Worm (Caenorhabditis elegans) whole organism, mixed stage, embryonic: ENCODE measurements around the gene mec-4.

Experiments used
- M03D4.4 ChIP-seq: sonication (generic microtip); optimal IDR thresholded peaks from 2 replicates; lab custom pipeline; 2017; ENCODE audit warnings: mild to moderate bottlenecking, missing genetic modification characterization, missing compliant biosample characterization
- blmp-1 ChIP-seq: fragments of 150-350 bp; optimal IDR thresholded peaks from 2 replicates; lab custom pipeline; 2014; ENCODE audit warnings: missing biosample characterization, missing genetic modification characterization
- ceh-39 ChIP-seq: fragments of 150-350 bp; optimal IDR thresholded peaks from 2 replicates; lab custom pipeline; 2014; ENCODE audit warnings: missing biosample characterization, missing genetic modification characterization
- ceh-43 ChIP-seq: fragments of 200-800 bp; sonication (Bioruptor generic); optimal IDR thresholded peaks from 2 replicates; lab custom pipeline; 2018; ENCODE audit warnings: mild to moderate bottlenecking, missing genetic modification characterization, moderate library complexity, missing compliant biosample characterization
- ceh-83 ChIP-seq: fragments of 200-800 bp; sonication (Bioruptor generic); optimal IDR thresholded peaks from 2 replicates; lab custom pipeline; 2018; ENCODE audit warnings: mild to moderate bottlenecking, missing genetic modification characterization, missing compliant biosample characterization
- ces-1 ChIP-seq: fragments of 150-350 bp; optimal IDR thresholded peaks from 2 replicates; lab custom pipeline; 2014; ENCODE audit warnings: missing biosample characterization, missing genetic modification reagents, missing genetic modification characterization
- cnd-1 ChIP-seq: fragments of 200-800 bp; sonication (Bioruptor generic); optimal IDR thresholded peaks from 2 replicates; lab custom pipeline; 2018; ENCODE audit warnings: mild to moderate bottlenecking, missing genetic modification characterization, missing compliant biosample characterization
- drap-1 ChIP-seq: fragments of 200-800 bp; sonication (Bioruptor generic); optimal IDR thresholded peaks from 3 replicates; lab custom pipeline; 2018; ENCODE audit warnings: mild to moderate bottlenecking, missing genetic modification characterization, missing compliant biosample characterization
- elt-1 ChIP-seq: sonication (generic microtip); optimal IDR thresholded peaks from 2 replicates; lab custom pipeline; 2017; ENCODE audit warnings: missing genetic modification characterization, mild to moderate bottlenecking, missing compliant biosample characterization, antibody characterized with exemption, moderate library complexity, borderline replicate concordance; ENCODE audit not compliant: insufficient read depth
- elt-3 ChIP-seq: fragments of 150-350 bp; optimal IDR thresholded peaks from 2 replicates; lab custom pipeline; 2014; ENCODE audit warnings: missing biosample characterization, missing genetic modification characterization
- flh-1 ChIP-seq: fragments of 200-800 bp; sonication (Bioruptor generic); optimal IDR thresholded peaks from 2 replicates; lab custom pipeline; 2018; ENCODE audit warnings: mild to moderate bottlenecking, missing genetic modification characterization, moderate library complexity, missing compliant biosample characterization
- ham-2 ChIP-seq: fragments of 200-800 bp; sonication (Bioruptor generic); optimal IDR thresholded peaks from 2 replicates; lab custom pipeline; 2018; ENCODE audit warnings: mild to moderate bottlenecking, missing genetic modification characterization, missing compliant biosample characterization
- hlh-1 ChIP-seq: fragments of 150-350 bp; optimal IDR thresholded peaks from 2 replicates; lab custom pipeline; 2014; ENCODE audit warnings: missing biosample characterization, missing genetic modification reagents, missing genetic modification characterization
- lin-13 ChIP-seq: fragments of 150-350 bp; optimal IDR thresholded peaks from 2 replicates; lab custom pipeline; 2014; ENCODE audit warnings: missing biosample characterization, missing genetic modification characterization
- lin-32 ChIP-seq: fragments of 200-800 bp; sonication (Bioruptor generic); optimal IDR thresholded peaks from 2 replicates; lab custom pipeline; 2018; ENCODE audit warnings: mild to moderate bottlenecking, missing genetic modification characterization, missing compliant biosample characterization
- lsy-2 ChIP-seq: fragments of 150-350 bp; optimal IDR thresholded peaks from 2 replicates; lab custom pipeline; 2014; ENCODE audit warnings: missing biosample characterization, missing genetic modification characterization
- mab-5 ChIP-seq: fragments of 150-350 bp; optimal IDR thresholded peaks from 2 replicates; lab custom pipeline; 2014; ENCODE audit warnings: missing biosample characterization, missing genetic modification characterization
- mep-1 ChIP-seq: fragments of 150-350 bp; optimal IDR thresholded peaks from 2 replicates; lab custom pipeline; 2017; ENCODE audit warnings: missing biosample characterization, missing genetic modification reagents, missing genetic modification characterization, inconsistent platforms
- nhr-12 ChIP-seq: fragments of 150-350 bp; optimal IDR thresholded peaks from 2 replicates; lab custom pipeline; 2014; ENCODE audit warnings: missing biosample characterization, missing genetic modification characterization
- nhr-2 ChIP-seq: fragments of 150-350 bp; optimal IDR thresholded peaks from 2 replicates; lab custom pipeline; 2014; ENCODE audit warnings: missing biosample characterization, missing genetic modification characterization
- nhr-237 ChIP-seq: fragments of 150-350 bp; optimal IDR thresholded peaks from 2 replicates; lab custom pipeline; 2014; ENCODE audit warnings: missing biosample characterization, missing genetic modification characterization
- nhr-28 ChIP-seq: fragments of 150-350 bp; optimal IDR thresholded peaks from 2 replicates; lab custom pipeline; 2014; ENCODE audit warnings: missing biosample characterization, missing genetic modification characterization
- nhr-76 ChIP-seq: sonication (generic microtip); optimal IDR thresholded peaks from 2 replicates; lab custom pipeline; 2017; ENCODE audit warnings: missing biosample characterization, missing genetic modification characterization
- pha-4 ChIP-seq: fragments of 150-350 bp; optimal IDR thresholded peaks from 2 replicates; lab custom pipeline; 2018; ENCODE audit warnings: missing biosample characterization, missing genetic modification reagents, missing genetic modification characterization
- sem-2 ChIP-seq: fragments of 200-800 bp; sonication (Bioruptor generic); optimal IDR thresholded peaks from 2 replicates; lab custom pipeline; 2018; ENCODE audit warnings: mild to moderate bottlenecking, missing genetic modification characterization, missing compliant biosample characterization
- snpc-4 ChIP-seq: fragments of 150-350 bp; optimal IDR thresholded peaks from 2 replicates; lab custom pipeline; 2014; ENCODE audit warnings: missing biosample characterization, missing genetic modification characterization
- sptf-1 ChIP-seq: sonication (generic microtip); optimal IDR thresholded peaks from 2 replicates; lab custom pipeline; 2017; ENCODE audit warnings: mild to moderate bottlenecking, missing genetic modification characterization, moderate library complexity, missing compliant biosample characterization
- tbx-8 ChIP-seq: fragments of 200-800 bp; sonication (Bioruptor generic); optimal IDR thresholded peaks from 2 replicates; lab custom pipeline; 2018; ENCODE audit warnings: mild to moderate bottlenecking, missing genetic modification characterization, moderate library complexity, missing compliant biosample characterization
- unc-120 ChIP-seq: sonication (generic microtip); optimal IDR thresholded peaks from 2 replicates; lab custom pipeline; 2017; ENCODE audit warnings: missing genetic modification characterization, missing compliant biosample characterization; ENCODE audit not compliant: poor library complexity, severe bottlenecking
- unc-62 ChIP-seq: fragments of 150-350 bp; optimal IDR thresholded peaks from 2 replicates; lab custom pipeline; 2014; ENCODE audit warnings: missing biosample characterization, missing genetic modification reagents, missing genetic modification characterization
- zip-8 ChIP-seq: fragments of 150-350 bp; optimal IDR thresholded peaks from 2 replicates; lab custom pipeline; 2014; ENCODE audit warnings: missing biosample characterization, missing genetic modification characterization
- ztf-11 ChIP-seq: fragments of 150-350 bp; optimal IDR thresholded peaks from 2 replicates; lab custom pipeline; 2014; ENCODE audit warnings: missing biosample characterization, missing genetic modification characterization

Gene mec-4

ce11 chrX:16798621-16799020, 8.3 kb downstream of the mec-4 start:
- no peak for TF ChIP-seq nhr-28 (tag; lab: Kevin White, UChicago)
- TF ChIP-seq ces-1 (GFP tag; lab: Kevin White, UChicago): no peak
- no peak for TF ChIP-seq nhr-12 (tag; lab: Kevin White, UChicago)
- no peak for TF ChIP-seq ham-2
- TF ChIP-seq ztf-11 (tag; lab: Kevin White, UChicago): no peak
- no peak for TF ChIP-seq cnd-1
- no peak for TF ChIP-seq ceh-43 (GFP tag; lab: Kevin White, UChicago)
- TF ChIP-seq lin-13 (tag; lab: Kevin White, UChicago): no peak
- TF ChIP-seq ceh-83: no peak
- TF ChIP-seq nhr-76: no peak
- no peak for TF ChIP-seq lin-32 (GFP tag; lab: Kevin White, UChicago)
- TF ChIP-seq hlh-1 (tag; lab: Kevin White, UChicago): no peak
- no peak for TF ChIP-seq tbx-8
- no peak for TF ChIP-seq mep-1 (tag; lab: Kevin White, UChicago)
- no peak for TF ChIP-seq unc-62 (GFP tag; lab: Kevin White, UChicago)
- no peak for TF ChIP-seq elt-3
- TF ChIP-seq snpc-4: no peak

ce11 chrX:16796826-16797225, 10.1 kb downstream of the mec-4 start:
- TF ChIP-seq unc-120 (peak; percentile 82), drap-1 (GFP tag; lab: Kevin White, UChicago) (peak; percentile 16), elt-3 (no peak), ces-1 (GFP tag; lab: Kevin White, UChicago) (peak; percentile 75), ceh-83 (no peak), unc-62 (GFP tag; lab: Kevin White, UChicago) (peak; percentile 30), nhr-2 (no peak), ham-2 (peak; percentile 61), nhr-12 (tag; lab: Kevin White, UChicago) (no peak), sptf-1 (tag; lab: Kevin White, UChicago) (no peak), sem-2 (no peak), nhr-237 (tag; lab: Kevin White, UChicago) (peak; percentile 34), cnd-1 (no peak)

ce11 chrX:16795978-16796377, 10.9 kb downstream of the mec-4 start, which contains the start of gene aak-2:
Gene aak-2 (plus strand): TSS chrX:16796087.
- TF ChIP-seq blmp-1 (tag; lab: Kevin White, UChicago) (no peak), nhr-28 (tag; lab: Kevin White, UChicago) (no peak), drap-1 (GFP tag; lab: Kevin White, UChicago) (no peak), ceh-83 (no peak), nhr-12 (tag; lab: Kevin White, UChicago) (no peak), elt-3 (no peak), lin-32 (GFP tag; lab: Kevin White, UChicago) (no peak), flh-1 (GFP tag; lab: Kevin White, UChicago) (no peak), ces-1 (GFP tag; lab: Kevin White, UChicago) (no peak), unc-62 (GFP tag; lab: Kevin White, UChicago) (no peak), snpc-4 (no peak), sptf-1 (tag; lab: Kevin White, UChicago) (no peak), ham-2 (no peak), mep-1 (tag; lab: Kevin White, UChicago) (no peak)

- TF ChIP-seq nhr-2 (no peak), unc-62 (GFP tag; lab: Kevin White, UChicago) (no peak)
Observed at ce11 chrX:16793470-16793869, 13.4 kb downstream of the mec-4 start.

ce11 chrX:16792700-16793176, 14.2 kb downstream of the mec-4 start, which contains the start of gene got-1.2:
Gene got-1.2 (minus strand): TSS chrX:16793126.
- TF ChIP-seq nhr-2 (no peak), flh-1 (GFP tag; lab: Kevin White, UChicago) (no peak), sptf-1 (tag; lab: Kevin White, UChicago) (no peak), cnd-1 (no peak), zip-8 (no peak), ceh-83 (no peak), unc-62 (GFP tag; lab: Kevin White, UChicago) (no peak), nhr-28 (tag; lab: Kevin White, UChicago) (no peak), pha-4 (tag; lab: Kevin White, UChicago) (no peak), hlh-1 (tag; lab: Kevin White, UChicago) (no peak), lin-13 (tag; lab: Kevin White, UChicago) (no peak), mab-5 (tag; lab: Kevin White, UChicago) (no peak), ces-1 (GFP tag; lab: Kevin White, UChicago) (no peak), nhr-76 (no peak), unc-120 (no peak), drap-1 (GFP tag; lab: Kevin White, UChicago) (no peak)

- no peak for TF ChIP-seq elt-1 (tag; lab: Kevin White, UChicago)
- no peak for TF ChIP-seq flh-1 (GFP tag; lab: Kevin White, UChicago)
- TF ChIP-seq nhr-76: no peak
- no peak for TF ChIP-seq mep-1 (tag; lab: Kevin White, UChicago)
- TF ChIP-seq ceh-83: no peak
- TF ChIP-seq M03D4.4 (tag; lab: Kevin White, UChicago): no peak
- no peak for TF ChIP-seq drap-1 (GFP tag; lab: Kevin White, UChicago)
- TF ChIP-seq ceh-39 (tag; lab: Kevin White, UChicago): no peak
- TF ChIP-seq lsy-2: no peak
- TF ChIP-seq lin-13 (tag; lab: Kevin White, UChicago): no peak
- TF ChIP-seq blmp-1 (tag; lab: Kevin White, UChicago): no peak
- no peak for TF ChIP-seq hlh-1 (tag; lab: Kevin White, UChicago)
- no peak for TF ChIP-seq tbx-8
Observed at ce11 chrX:16787152-16787551, 19.8 kb downstream of the mec-4 start.
